Fruit fly (Drosophila melanogaster) whole organism, embryonic: ENCODE results near the gene Dtg.

Experiments used
- Ada2b ChIP-seq: fragments of 200-800 bp; sonication (Bioruptor generic); IDR thresholded peaks from 2 replicates; pipeline ENCODE4 v1.3.6; 2022; ENCODE audit warnings: missing biosample characterization, missing genetic modification characterization
- Awh ChIP-seq: fragments of 200-800 bp; sonication (Bioruptor generic); IDR thresholded peaks from 2 replicates; pipeline ENCODE4, ENCODE4 v1.3.6; 2022; ENCODE audit warnings: missing biosample characterization, missing genetic modification characterization
- B-H1 ChIP-seq: fragments of 200-800 bp; sonication (Bioruptor generic); IDR thresholded peaks from 3 replicates; pipeline ENCODE4 v1.3.6; 2022; ENCODE audit warnings: missing biosample characterization, missing genetic modification characterization
- Bdp1 ChIP-seq: fragments of 200-800 bp; sonication (Bioruptor generic); optimal IDR thresholded peaks from 3 replicates; lab custom pipeline; 2016; ENCODE audit warnings: missing biosample characterization, missing genetic modification characterization
- CG10209 ChIP-seq: fragments of 200-800 bp; sonication (Bioruptor generic); optimal IDR thresholded peaks from 3 replicates; lab custom pipeline; 2017; ENCODE audit warnings: missing biosample characterization, mild to moderate bottlenecking, missing genetic modification characterization, missing genetic modification reagents
- CG10366 ChIP-seq: fragments of 200-800 bp; sonication (Bioruptor generic); IDR thresholded peaks from 2 replicates; pipeline ENCODE4 v1.3.6; 2022; ENCODE audit warnings: missing biosample characterization, missing genetic modification characterization
- CG10654 ChIP-seq: fragments of 200-800 bp; sonication (Bioruptor generic); optimal IDR thresholded peaks from 2 replicates; lab custom pipeline; 2016; ENCODE audit warnings: missing biosample characterization, missing genetic modification characterization
- CG12769 ChIP-seq: fragments of 200-800 bp; sonication (Bioruptor generic); optimal IDR thresholded peaks from 2 replicates; lab custom pipeline; 2019; ENCODE audit warnings: missing biosample characterization, mild to moderate bottlenecking, missing genetic modification characterization, moderate library complexity
- CG1602 ChIP-seq: fragments of 200-800 bp; sonication (Bioruptor generic); optimal IDR thresholded peaks from 3 replicates; lab custom pipeline; 2016; ENCODE audit warnings: missing biosample characterization, missing genetic modification characterization
- CG16779 ChIP-seq: fragments of 200-800 bp; sonication (Bioruptor generic); IDR thresholded peaks from 2 replicates; pipeline ENCODE4 v1.3.6; 2022; ENCODE audit warnings: missing biosample characterization, missing genetic modification characterization
- CG16863 ChIP-seq: fragments of 200-800 bp; sonication (Bioruptor generic); optimal IDR thresholded peaks from 3 replicates; lab custom pipeline; 2016; ENCODE audit warnings: missing biosample characterization, missing genetic modification characterization
- CG1832 ChIP-seq: fragments of 200-800 bp; sonication (Bioruptor generic); optimal IDR thresholded peaks from 2 replicates; lab custom pipeline; 2017; ENCODE audit warnings: missing biosample characterization, mild to moderate bottlenecking, missing genetic modification characterization, inconsistent platforms
- CG2199 ChIP-seq: fragments of 200-800 bp; sonication (Bioruptor generic); IDR thresholded peaks from 3 replicates; pipeline ENCODE4 v1.3.6; 2022; ENCODE audit warnings: missing biosample characterization, missing genetic modification characterization
- CG2875 ChIP-seq: fragments of 200-800 bp; sonication (Bioruptor generic); optimal IDR thresholded peaks from 2 replicates; lab custom pipeline; 2017; ENCODE audit warnings: missing biosample characterization, mild to moderate bottlenecking, missing genetic modification characterization, missing genetic modification reagents
- CG2889 ChIP-seq: fragments of 200-800 bp; sonication (Bioruptor generic); IDR thresholded peaks from 3 replicates; pipeline ENCODE4 v1.3.6; 2022; ENCODE audit warnings: missing biosample characterization, missing genetic modification characterization
- CG30431 ChIP-seq: fragments of 200-800 bp; sonication (Bioruptor generic); optimal IDR thresholded peaks from 2 replicates; lab custom pipeline; 2017; ENCODE audit warnings: missing biosample characterization, missing genetic modification characterization
- CG31224 ChIP-seq: fragments of 200-800 bp; sonication (Bioruptor generic); IDR thresholded peaks from 2 replicates; pipeline ENCODE4 v1.3.6; 2022; ENCODE audit warnings: missing biosample characterization, missing genetic modification characterization
- CG5245 ChIP-seq: fragments of 200-800 bp; sonication (Bioruptor generic); optimal IDR thresholded peaks from 3 replicates; lab custom pipeline; 2016; ENCODE audit warnings: missing biosample characterization, missing genetic modification characterization
- CG7372 ChIP-seq: fragments of 200-800 bp; sonication (Bioruptor generic); IDR thresholded peaks from 2 replicates; pipeline ENCODE4 v1.3.6; 2022; ENCODE audit warnings: missing biosample characterization, missing genetic modification characterization
- CG7839 ChIP-seq: fragments of 200-800 bp; sonication (Bioruptor generic); optimal IDR thresholded peaks from 3 replicates; lab custom pipeline; 2018; ENCODE audit warnings: missing biosample characterization, mild to moderate bottlenecking, missing genetic modification characterization, moderate library complexity
- CG7928 ChIP-seq: fragments of 200-800 bp; sonication (Bioruptor generic); optimal IDR thresholded peaks from 2 replicates; lab custom pipeline; 2017; ENCODE audit warnings: missing biosample characterization, mild to moderate bottlenecking, missing genetic modification characterization
- CG9437 ChIP-seq: fragments of 200-800 bp; sonication (Bioruptor generic); optimal IDR thresholded peaks from 2 replicates; lab custom pipeline; 2018; ENCODE audit warnings: missing biosample characterization, mild to moderate bottlenecking, missing genetic modification characterization
- CkIIα-i1 ChIP-seq: fragments of 200-800 bp; sonication (Bioruptor generic); IDR thresholded peaks from 2 replicates; pipeline ENCODE4 v1.3.6; 2022; ENCODE audit warnings: missing biosample characterization, missing genetic modification characterization
- CrebB ChIP-seq: fragments of 200-800 bp; sonication (Bioruptor generic); optimal IDR thresholded peaks from 3 replicates; lab custom pipeline; 2018; ENCODE audit warnings: missing biosample characterization, mild to moderate bottlenecking, missing genetic modification characterization
- Elba2 ChIP-seq: fragments of 200-800 bp; sonication (Bioruptor generic); optimal IDR thresholded peaks from 3 replicates; lab custom pipeline; 2016; ENCODE audit warnings: missing biosample characterization, missing genetic modification characterization
- Hey ChIP-seq: fragments of 200-800 bp; sonication (Bioruptor generic); optimal IDR thresholded peaks from 3 replicates; lab custom pipeline; 2018; ENCODE audit warnings: missing biosample characterization, mild to moderate bottlenecking, missing genetic modification characterization
- Trl ChIP-seq, 3 experiments: fragments of >200 bp in 2 of 3; fragments of 200-800 bp in 1 of 3; sonication (Bioruptor generic) in 1 of 3; optimal IDR thresholded peaks; 2 replicates in 1 of 3; 3 replicates in 2 of 3; lab custom pipeline; 2016 to 2017; ENCODE audit warnings: missing biosample characterization in 1 of 3, missing genetic modification characterization in 1 of 3
- bsh ChIP-seq, 2 experiments: fragments of 200-800 bp; sonication (Bioruptor generic); optimal IDR thresholded peaks; 2 replicates each; lab custom pipeline; 2017 to 2018; ENCODE audit warnings: mild to moderate bottlenecking in 2 of 2, missing biosample characterization in 2 of 2, missing genetic modification characterization in 2 of 2, moderate library complexity in 1 of 2
- ci ChIP-seq: fragments of 200-800 bp; sonication (Bioruptor generic); IDR thresholded peaks from 3 replicates; pipeline ENCODE4 v1.3.6; 2022; ENCODE audit warnings: missing biosample characterization, missing genetic modification characterization
- dpn ChIP-seq, 2 experiments: fragments of 200-800 bp; sonication (Bioruptor generic); optimal IDR thresholded peaks; 3 replicates each; lab custom pipeline; 2016; ENCODE audit warnings: missing biosample characterization in 2 of 2, missing genetic modification characterization in 2 of 2
- fd96Cb ChIP-seq: fragments of 200-800 bp; sonication (Bioruptor generic); optimal IDR thresholded peaks from 2 replicates; lab custom pipeline; 2018; ENCODE audit warnings: missing biosample characterization, mild to moderate bottlenecking, missing genetic modification characterization, moderate library complexity
- gce ChIP-seq: fragments of 200-800 bp; sonication (Bioruptor generic); IDR thresholded peaks from 3 replicates; pipeline ENCODE4 v1.3.6; 2022; ENCODE audit warnings: missing biosample characterization, missing genetic modification characterization
- gcm ChIP-seq: fragments of 200-800 bp; sonication (Bioruptor generic); optimal IDR thresholded peaks from 2 replicates; lab custom pipeline; 2019; ENCODE audit warnings: missing biosample characterization, mild to moderate bottlenecking, missing genetic modification characterization, moderate library complexity
- gsb-n ChIP-seq: fragments of 200-800 bp; sonication (Bioruptor generic); optimal IDR thresholded peaks from 3 replicates; lab custom pipeline; 2018; ENCODE audit warnings: missing biosample characterization, mild to moderate bottlenecking, missing genetic modification characterization
- gt ChIP-seq: fragments of 200-800 bp; sonication (Bioruptor generic); IDR thresholded peaks from 2 replicates; pipeline ENCODE4 v1.3.6; 2022; ENCODE audit warnings: missing biosample characterization, missing genetic modification characterization
- inv ChIP-seq: fragments of 200-800 bp; sonication (Bioruptor generic); IDR thresholded peaks from 2 replicates; pipeline ENCODE4 v1.3.6; 2022; ENCODE audit warnings: missing biosample characterization, missing genetic modification characterization; ENCODE audit not compliant: partially characterized antibody
- lab ChIP-seq: fragments of 200-800 bp; sonication (Bioruptor generic); optimal IDR thresholded peaks from 3 replicates; lab custom pipeline; 2017; ENCODE audit warnings: missing biosample characterization, missing genetic modification characterization, mild to moderate bottlenecking, moderate library complexity, missing genetic modification reagents
- nau ChIP-seq: fragments of 200-800 bp; sonication (Bioruptor generic); optimal IDR thresholded peaks from 3 replicates; lab custom pipeline; 2017; ENCODE audit warnings: missing biosample characterization, mild to moderate bottlenecking, missing genetic modification characterization, missing genetic modification reagents
- oc ChIP-seq: fragments of 200-800 bp; sonication (Bioruptor generic); optimal IDR thresholded peaks from 2 replicates; lab custom pipeline; 2018; ENCODE audit warnings: missing biosample characterization, mild to moderate bottlenecking, missing genetic modification characterization, moderate library complexity
- phol ChIP-seq: fragments of 200-800 bp; sonication (Bioruptor generic); optimal IDR thresholded peaks from 3 replicates; lab custom pipeline; 2018; ENCODE audit warnings: missing biosample characterization, mild to moderate bottlenecking, missing genetic modification characterization, moderate library complexity
- pros ChIP-seq: fragments of 200-800 bp; sonication (Bioruptor generic); optimal IDR thresholded peaks from 3 replicates; lab custom pipeline; 2019; ENCODE audit warnings: missing biosample characterization, mild to moderate bottlenecking, missing genetic modification characterization, moderate library complexity
- scrt ChIP-seq: fragments of 200-800 bp; sonication (Bioruptor generic); optimal IDR thresholded peaks from 2 replicates; lab custom pipeline; 2018; ENCODE audit warnings: missing biosample characterization, mild to moderate bottlenecking, missing genetic modification characterization, moderate library complexity
- tna ChIP-seq: fragments of 200-800 bp; sonication (Bioruptor generic); IDR thresholded peaks from 2 replicates; pipeline ENCODE4 v1.3.6; 2022; ENCODE audit warnings: missing biosample characterization, missing genetic modification characterization; ENCODE audit not compliant: partially characterized antibody
- tup ChIP-seq: fragments of 200-800 bp; sonication (Bioruptor generic); optimal IDR thresholded peaks from 2 replicates; lab custom pipeline; 2016; ENCODE audit warnings: missing biosample characterization, mild to moderate bottlenecking, missing genetic modification characterization, moderate library complexity
- vvl ChIP-seq: fragments of 200-800 bp; sonication (Bioruptor generic); IDR thresholded peaks from 2 replicates; pipeline ENCODE4 v1.3.6; 2022; ENCODE audit warnings: missing biosample characterization, missing genetic modification characterization
- zf30C ChIP-seq: fragments of 200-800 bp; sonication (Bioruptor generic); optimal IDR thresholded peaks from 3 replicates; lab custom pipeline; 2018; ENCODE audit warnings: missing biosample characterization, mild to moderate bottlenecking, missing genetic modification characterization

Dtg gene

dm6 chr3R:12692497-12692896 lies 44.6 kb downstream of the Dtg start, which contains the start of gene CG31347:
Gene CG31347, minus strand, starts transcription at chr3R:12692597.
- TF ChIP-seq Elba2, result no peak
- no peak for TF ChIP-seq Awh (GFP tag; lab: Robert Waterston, UW)
- TF ChIP-seq ci, result no peak
- no peak for TF ChIP-seq CG16779 (GFP tag; lab: Robert Waterston, UW)
- no peak for TF ChIP-seq CrebB (tag; lab: Kevin White, UChicago)
- no peak for TF ChIP-seq CG7839 (tag; lab: Kevin White, UChicago)
- no peak for TF ChIP-seq tna (GFP tag; lab: Robert Waterston, UW)
- TF ChIP-seq, all 482 proteins: peak for 0

dm6 chr3R:12694742-12695141 lies 46.9 kb downstream of the Dtg start, which contains the start of the genes CG14391 and NijC:
Gene CG14391, minus strand, starts transcription at chr3R:12694842.
Gene NijC, plus strand, starts transcription at chr3R:12695129.
- no peak for TF ChIP-seq gt (GFP tag; lab: Robert Waterston, UW)
- TF ChIP-seq B-H1 (GFP tag; lab: Robert Waterston, UW), result no peak
- TF ChIP-seq lab, result no peak
- TF ChIP-seq inv, result no peak
- TF ChIP-seq gcm (GFP tag; lab: Kevin White, UChicago), result no peak
- no peak for TF ChIP-seq vvl

dm6 chr3R:12697022-12697421 lies 49.2 kb downstream of the Dtg start, which contains the start of gene Past1:
Gene Past1, plus strand, starts transcription at chr3R:12697322.
- TF ChIP-seq Bdp1 (GFP tag; lab: Kevin White, UChicago), result no peak
- TF ChIP-seq CG31224 (GFP tag; lab: Robert Waterston, UW), result no peak

dm6 chr3R:12697571-12698039 lies 49.7 kb downstream of the Dtg start:
- no peak for TF ChIP-seq CG9437
- no peak for TF ChIP-seq pros (GFP tag; lab: Kevin White, UChicago)
- no peak for TF ChIP-seq CG10654
- no peak for TF ChIP-seq CG10209 (GFP tag; lab: Kevin White, UChicago)
- no peak for TF ChIP-seq CG1832 (GFP tag; lab: Kevin White, UChicago)
- no peak for TF ChIP-seq CG10366 (GFP tag; lab: Robert Waterston, UW)
- no peak for TF ChIP-seq bsh (GFP tag; optimal IDR thresholded peaks at IDR 0.05; lab: Kevin White, UChicago)
- peak; percentile 40 for TF ChIP-seq phol (tag; lab: Kevin White, UChicago)
- no peak for TF ChIP-seq Trl (optimal IDR thresholded peaks at IDR 0.05; lab: Kevin White, UChicago)
- TF ChIP-seq Trl (GFP tag; optimal IDR thresholded peaks at IDR 0.05; lab: Kevin White, UChicago), result no peak
- TF ChIP-seq dpn (GFP tag; optimal IDR thresholded peaks at IDR 0.05; lab: Kevin White, UChicago), result no peak
- TF ChIP-seq CG16863, result no peak
- peak; percentile 53; the same call in 1 of the 2 replicates for TF ChIP-seq CG7372 (GFP tag; lab: Robert Waterston, UW)
- no peak for TF ChIP-seq CG7928 (GFP tag; lab: Kevin White, UChicago)
- no peak for TF ChIP-seq CG5245
- no peak for TF ChIP-seq Hey
- TF ChIP-seq tup (GFP tag; lab: Kevin White, UChicago), result no peak
- no peak for TF ChIP-seq ci
- no peak for TF ChIP-seq scrt (GFP tag; lab: Kevin White, UChicago)
- no peak for TF ChIP-seq CG30431 (GFP tag; lab: Kevin White, UChicago)
- no peak for TF ChIP-seq CG2889
- TF ChIP-seq CkIIα-i1 (GFP tag; lab: Robert Waterston, UW), result no peak
- no peak for TF ChIP-seq CG12769 (tag; lab: Kevin White, UChicago)
- no peak for TF ChIP-seq CG1602
- TF ChIP-seq Ada2b, result no peak
- TF ChIP-seq zf30C (GFP tag; lab: Kevin White, UChicago), result no peak
- no peak for TF ChIP-seq nau (GFP tag; lab: Kevin White, UChicago)
- no peak for TF ChIP-seq gce (GFP tag; lab: Robert Waterston, UW)
- no peak for TF ChIP-seq CG2875 (GFP tag; lab: Kevin White, UChicago)
- no peak for TF ChIP-seq CG2199 (GFP tag; lab: Robert Waterston, UW)
- no peak for TF ChIP-seq gsb-n
- TF ChIP-seq oc, result no peak
- no peak for TF ChIP-seq fd96Cb (tag; lab: Kevin White, UChicago)
